Worm (Caenorhabditis elegans) whole organism, L4 larva: ENCODE measurements around the gene zip-12.

Experiments
- dve-1 ChIP-seq: sonication (generic microtip); optimal IDR thresholded peaks from 2 replicates; lab custom pipeline; 2017; ENCODE audit warnings: antibody characterized with exemption, mild to moderate bottlenecking, missing genetic modification characterization, missing compliant biosample characterization; ENCODE audit not compliant: insufficient read depth
- hlh-30 ChIP-seq: sonication (generic microtip); optimal IDR thresholded peaks from 2 replicates; lab custom pipeline; 2017; ENCODE audit warnings: antibody characterized with exemption, mild to moderate bottlenecking, missing genetic modification characterization, missing compliant biosample characterization; ENCODE audit not compliant: insufficient read depth
- nhr-237 ChIP-seq: sonication (generic microtip); optimal IDR thresholded peaks from 2 replicates; lab custom pipeline; 2017; ENCODE audit warnings: missing biosample characterization, missing genetic modification characterization

DNA sequence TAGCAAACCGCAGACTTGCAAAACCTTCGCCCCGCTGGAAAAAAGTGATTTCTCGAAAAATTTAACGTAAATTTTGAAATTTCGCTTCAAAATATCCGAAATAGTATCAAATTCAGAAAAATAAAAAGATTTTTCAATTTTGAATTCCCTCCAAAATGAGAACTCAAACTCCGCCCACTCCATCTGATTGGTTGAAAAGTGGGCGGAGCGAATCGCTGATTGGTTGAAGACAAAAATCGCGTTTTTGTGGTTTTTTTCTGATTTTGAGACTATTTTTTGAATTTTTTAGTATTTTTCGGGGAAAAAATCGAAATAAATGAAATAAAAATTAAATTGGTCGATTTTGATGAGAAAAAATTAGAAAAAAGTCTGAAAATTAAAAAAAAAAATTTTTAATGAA, 21.3 kb downstream of the zip-12 start:
- TF ChIP-seq nhr-237 (tag; lab: Kevin White, UChicago) = no peak
- no peak for TF ChIP-seq dve-1 (tag; lab: Kevin White, UChicago)
- no peak for TF ChIP-seq hlh-30 (tag; lab: Kevin White, UChicago)
